Worm (Caenorhabditis elegans) whole organism, mixed stage, embryonic: ENCODE data around the gene hhat-1.
A peak's percentile ranks its signal among the peaks of the same experiment; 100 is the strongest.

Source experiments
- elt-3 ChIP-seq: fragments of 150-350 bp; optimal IDR thresholded peaks from 2 replicates; lab custom pipeline; 2014; ENCODE audit warnings: missing biosample characterization, missing genetic modification characterization
- hlh-1 ChIP-seq: fragments of 150-350 bp; optimal IDR thresholded peaks from 2 replicates; lab custom pipeline; 2014; ENCODE audit warnings: missing biosample characterization, missing genetic modification reagents, missing genetic modification characterization
- lin-13 ChIP-seq: fragments of 150-350 bp; optimal IDR thresholded peaks from 2 replicates; lab custom pipeline; 2014; ENCODE audit warnings: missing biosample characterization, missing genetic modification characterization
- mep-1 ChIP-seq: fragments of 150-350 bp; optimal IDR thresholded peaks from 2 replicates; lab custom pipeline; 2017; ENCODE audit warnings: missing biosample characterization, missing genetic modification reagents, missing genetic modification characterization, inconsistent platforms
- nhr-2 ChIP-seq: fragments of 150-350 bp; optimal IDR thresholded peaks from 2 replicates; lab custom pipeline; 2014; ENCODE audit warnings: missing biosample characterization, missing genetic modification characterization
- sem-2 ChIP-seq: fragments of 200-800 bp; sonication (Bioruptor generic); optimal IDR thresholded peaks from 2 replicates; lab custom pipeline; 2018; ENCODE audit warnings: mild to moderate bottlenecking, missing genetic modification characterization, missing compliant biosample characterization
- sptf-1 ChIP-seq: sonication (generic microtip); optimal IDR thresholded peaks from 2 replicates; lab custom pipeline; 2017; ENCODE audit warnings: mild to moderate bottlenecking, missing genetic modification characterization, moderate library complexity, missing compliant biosample characterization

DNA sequence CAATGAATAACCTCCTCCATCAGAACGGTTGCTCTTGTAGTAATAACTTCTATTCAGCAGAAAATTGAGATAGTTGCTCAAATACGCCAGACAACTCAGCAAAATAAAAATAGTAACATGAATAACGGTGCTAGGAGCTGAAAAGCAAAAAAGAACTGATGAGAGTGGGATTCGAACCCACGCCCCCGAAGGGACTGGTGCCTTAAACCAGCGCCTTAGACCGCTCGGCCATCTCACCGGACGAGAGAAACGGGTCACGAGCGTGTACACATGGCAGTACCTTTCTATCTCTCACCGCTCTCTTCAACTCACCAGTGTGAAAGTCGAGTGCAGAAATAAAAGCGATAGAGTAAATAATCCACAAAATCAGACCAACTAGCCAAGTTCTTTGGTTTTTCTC lies 43.1 kb upstream of the hhat-1 start:
- TF ChIP-seq elt-3 (tag; lab: Kevin White, UChicago), result no peak
- no peak for TF ChIP-seq lin-13 (tag; lab: Kevin White, UChicago)
- TF ChIP-seq mep-1 (tag; lab: Kevin White, UChicago), result peak; percentile 4
- TF ChIP-seq sem-2, result peak; percentile 58
- TF ChIP-seq sptf-1, result peak; percentile 86
- TF ChIP-seq hlh-1 (tag; lab: Kevin White, UChicago), result no peak
- no peak for TF ChIP-seq nhr-2
